Fruit fly (Drosophila melanogaster) Kc167 (cell line): ENCODE measurements around the gene CG43844.

Experiments used
- Sin3A ChIP-seq: fragments of >200 bp; optimal IDR thresholded peaks from 2 replicates; lab custom pipeline; 2018; ENCODE audit warnings: missing external identifiers
- insv ChIP-seq: fragments of >200 bp; optimal IDR thresholded peaks from 3 replicates; lab custom pipeline; 2018; ENCODE audit warnings: missing external identifiers
- psq ChIP-seq: fragments of >200 bp; optimal IDR thresholded peaks from 2 replicates; lab custom pipeline; 2017; ENCODE audit warnings: missing external identifiers
- ttk ChIP-seq: sonication (Bioruptor generic); optimal IDR thresholded peaks from 2 replicates; lab custom pipeline; 2017; ENCODE audit warnings: missing external identifiers

dm6 chr3R:21938464-21939095, 49.2 kb downstream of the CG43844 start:
- TF ChIP-seq psq (no peak), insv (no peak), Sin3A (lab: Kevin White, UChicago) (no peak), ttk (lab: Kevin White, UChicago) (no peak)
